Fruit fly (Drosophila melanogaster) whole organism, embryonic: Measurements from ENCODE around the gene pr.

ENCODE experiments used
- Antp ChIP-seq: fragments of 200-800 bp; sonication (Bioruptor generic); optimal IDR thresholded peaks from 3 replicates; lab custom pipeline; 2016; ENCODE audit warnings: missing biosample characterization, missing genetic modification characterization
- CG10321 ChIP-seq: fragments of 200-800 bp; sonication (Bioruptor generic); IDR thresholded peaks from 2 replicates; pipeline ENCODE4 v1.3.6; 2022; ENCODE audit warnings: missing biosample characterization, missing genetic modification characterization
- CG12071 ChIP-seq: fragments of 200-800 bp; sonication (Bioruptor generic); optimal IDR thresholded peaks from 3 replicates; lab custom pipeline; 2018; ENCODE audit warnings: missing biosample characterization, mild to moderate bottlenecking, missing genetic modification characterization
- CG12219 ChIP-seq: fragments of 200-800 bp; sonication (Bioruptor generic); optimal IDR thresholded peaks from 3 replicates; lab custom pipeline; 2018; ENCODE audit warnings: missing biosample characterization, mild to moderate bottlenecking, missing genetic modification characterization
- CG13123 ChIP-seq: fragments of 200-800 bp; sonication (Bioruptor generic); optimal IDR thresholded peaks from 2 replicates; lab custom pipeline; 2016; ENCODE audit warnings: missing biosample characterization, missing genetic modification characterization
- CG14667 ChIP-seq: fragments of 200-800 bp; sonication (Bioruptor generic); IDR thresholded peaks from 2 replicates; pipeline ENCODE4 v1.3.6; 2022; ENCODE audit warnings: missing biosample characterization, missing genetic modification characterization
- CG14965 ChIP-seq: fragments of 200-800 bp; sonication (Bioruptor generic); optimal IDR thresholded peaks from 2 replicates; lab custom pipeline; 2016; ENCODE audit warnings: missing biosample characterization, missing genetic modification characterization, borderline replicate concordance
- CG15601 ChIP-seq: fragments of 200-800 bp; sonication (Bioruptor generic); optimal IDR thresholded peaks from 3 replicates; lab custom pipeline; 2019; ENCODE audit warnings: missing biosample characterization, mild to moderate bottlenecking, missing genetic modification characterization, moderate library complexity
- CG17802 ChIP-seq: fragments of 200-800 bp; sonication (Bioruptor generic); optimal IDR thresholded peaks from 2 replicates; lab custom pipeline; 2018; ENCODE audit warnings: missing biosample characterization, mild to moderate bottlenecking, missing genetic modification characterization, moderate library complexity
- CG18262 ChIP-seq: fragments of 200-800 bp; optimal IDR thresholded peaks from 3 replicates; lab custom pipeline; 2019; ENCODE audit warnings: missing biosample characterization, mild to moderate bottlenecking, missing genetic modification characterization, moderate library complexity
- CG2116 ChIP-seq: fragments of 200-800 bp; sonication (Bioruptor generic); optimal IDR thresholded peaks from 3 replicates; lab custom pipeline; 2018; ENCODE audit warnings: missing biosample characterization, mild to moderate bottlenecking, missing genetic modification characterization
- CG2889 ChIP-seq: fragments of 200-800 bp; sonication (Bioruptor generic); IDR thresholded peaks from 3 replicates; pipeline ENCODE4 v1.3.6; 2022; ENCODE audit warnings: missing biosample characterization, missing genetic modification characterization
- CG30431 ChIP-seq: fragments of 200-800 bp; sonication (Bioruptor generic); optimal IDR thresholded peaks from 2 replicates; lab custom pipeline; 2017; ENCODE audit warnings: missing biosample characterization, missing genetic modification characterization
- CG31441 ChIP-seq: fragments of 200-800 bp; sonication (Bioruptor generic); IDR thresholded peaks from 2 replicates; pipeline ENCODE4 v1.3.6; 2022; ENCODE audit warnings: missing biosample characterization, missing genetic modification characterization
- CG4328 ChIP-seq: fragments of 200-800 bp; sonication (Bioruptor generic); optimal IDR thresholded peaks from 3 replicates; lab custom pipeline; 2017; ENCODE audit warnings: missing biosample characterization, missing genetic modification reagents, missing genetic modification characterization
- CG4707 ChIP-seq: fragments of 200-800 bp; sonication (Bioruptor generic); optimal IDR thresholded peaks from 2 replicates; lab custom pipeline; 2018; ENCODE audit warnings: missing biosample characterization, mild to moderate bottlenecking, missing genetic modification characterization, moderate library complexity
- CG4820 ChIP-seq: fragments of 200-800 bp; sonication (Bioruptor generic); optimal IDR thresholded peaks from 3 replicates; lab custom pipeline; 2016; ENCODE audit warnings: missing biosample characterization, missing genetic modification characterization
- CG6254 ChIP-seq: fragments of 200-800 bp; sonication (Bioruptor generic); optimal IDR thresholded peaks from 3 replicates; lab custom pipeline; 2017; ENCODE audit warnings: mild to moderate bottlenecking, missing biosample characterization, missing genetic modification reagents, missing genetic modification characterization
- CG6689 ChIP-seq: fragments of 200-800 bp; sonication (Bioruptor generic); IDR thresholded peaks from 2 replicates; pipeline ENCODE4 v1.3.6; 2022; ENCODE audit warnings: missing biosample characterization, missing genetic modification characterization
- CG7271 ChIP-seq: fragments of 200-800 bp; sonication (Bioruptor generic); optimal IDR thresholded peaks from 2 replicates; lab custom pipeline; 2018; ENCODE audit warnings: missing biosample characterization, mild to moderate bottlenecking, missing genetic modification characterization, moderate library complexity
- CG8281 ChIP-seq: fragments of 200-800 bp; sonication (Bioruptor generic); optimal IDR thresholded peaks from 2 replicates; lab custom pipeline; 2018; ENCODE audit warnings: missing biosample characterization, mild to moderate bottlenecking, missing genetic modification characterization, moderate library complexity
- CG8359 ChIP-seq: fragments of 200-800 bp; sonication (Bioruptor generic); optimal IDR thresholded peaks from 2 replicates; lab custom pipeline; 2017; ENCODE audit warnings: missing biosample characterization, mild to moderate bottlenecking, missing genetic modification characterization, borderline replicate concordance
- CG8944 ChIP-seq: fragments of 200-800 bp; sonication (Bioruptor generic); optimal IDR thresholded peaks from 3 replicates; lab custom pipeline; 2016; ENCODE audit warnings: missing biosample characterization, missing genetic modification characterization
- D19A ChIP-seq: fragments of 200-800 bp; optimal IDR thresholded peaks from 3 replicates; lab custom pipeline; 2019; ENCODE audit warnings: missing biosample characterization, mild to moderate bottlenecking, missing genetic modification characterization, moderate library complexity
- Dad ChIP-seq: fragments of 200-800 bp; sonication (Bioruptor generic); optimal IDR thresholded peaks from 3 replicates; lab custom pipeline; 2016; ENCODE audit warnings: missing biosample characterization, missing genetic modification characterization
- Dp ChIP-seq: fragments of 200-800 bp; sonication (Bioruptor generic); optimal IDR thresholded peaks from 2 replicates; lab custom pipeline; 2018; ENCODE audit warnings: missing biosample characterization, mild to moderate bottlenecking, missing genetic modification characterization, moderate library complexity
- Drgx ChIP-seq: fragments of 200-800 bp; sonication (Bioruptor generic); IDR thresholded peaks from 2 replicates; pipeline ENCODE4 v1.3.6; 2022; ENCODE audit warnings: missing biosample characterization, missing genetic modification characterization
- ERR ChIP-seq: fragments of 200-800 bp; sonication (Bioruptor generic); optimal IDR thresholded peaks from 2 replicates; lab custom pipeline; 2016; ENCODE audit warnings: missing biosample characterization, missing genetic modification characterization
- MESR4 ChIP-seq: fragments of 200-800 bp; sonication (Bioruptor generic); optimal IDR thresholded peaks from 2 replicates; lab custom pipeline; 2018; ENCODE audit warnings: missing biosample characterization, mild to moderate bottlenecking, missing genetic modification characterization, moderate library complexity
- Max ChIP-seq: fragments of 200-800 bp; sonication (Bioruptor generic); optimal IDR thresholded peaks from 2 replicates; lab custom pipeline; 2016; ENCODE audit warnings: missing biosample characterization, mild to moderate bottlenecking, missing genetic modification characterization
- NFAT ChIP-seq: fragments of 200-800 bp; sonication (Bioruptor generic); IDR thresholded peaks from 2 replicates; pipeline ENCODE4 v1.3.6; 2022; ENCODE audit warnings: missing biosample characterization, missing genetic modification characterization
- NK7.1 ChIP-seq: fragments of 200-800 bp; sonication (Bioruptor generic); optimal IDR thresholded peaks from 3 replicates; lab custom pipeline; 2016; ENCODE audit warnings: missing biosample characterization, missing genetic modification characterization
- Rx ChIP-seq: fragments of 200-800 bp; sonication (Bioruptor generic); IDR thresholded peaks from 2 replicates; pipeline ENCODE4 v1.3.6; 2022; ENCODE audit warnings: missing biosample characterization, missing genetic modification characterization
- TFAM ChIP-seq: fragments of 200-800 bp; sonication (Bioruptor generic); optimal IDR thresholded peaks from 2 replicates; lab custom pipeline; 2017; ENCODE audit warnings: missing biosample characterization, missing genetic modification characterization, inconsistent platforms
- Xrp1 ChIP-seq: fragments of 200-800 bp; sonication (Bioruptor generic); IDR thresholded peaks from 2 replicates; pipeline ENCODE4 v1.3.6; 2022; ENCODE audit warnings: missing biosample characterization, missing genetic modification characterization
- crp ChIP-seq, 2 experiments: fragments of 200-800 bp; sonication (Bioruptor generic); optimal IDR thresholded peaks; 2 replicates in 1 of 2; 3 replicates in 1 of 2; lab custom pipeline; 2017; ENCODE audit warnings: missing biosample characterization in 2 of 2, missing genetic modification characterization in 2 of 2, mild to moderate bottlenecking in 1 of 2, moderate library complexity in 1 of 2
- cwo ChIP-seq: fragments of 200-800 bp; sonication (Bioruptor generic); optimal IDR thresholded peaks from 3 replicates; lab custom pipeline; 2017; ENCODE audit warnings: missing biosample characterization, missing genetic modification characterization, mild to moderate bottlenecking, moderate library complexity, missing genetic modification reagents
- danr ChIP-seq: fragments of 200-800 bp; sonication (Bioruptor generic); IDR thresholded peaks from 2 replicates; pipeline ENCODE4 v1.3.6; 2022; ENCODE audit warnings: missing biosample characterization, missing genetic modification characterization
- eve ChIP-seq, 2 experiments: fragments of >200 bp; optimal IDR thresholded peaks; 2 replicates each; lab custom pipeline; 2017; ENCODE audit warnings: missing biosample characterization in 2 of 2, missing genetic modification characterization in 2 of 2
- fd102C ChIP-seq: fragments of 200-800 bp; sonication (Bioruptor generic); optimal IDR thresholded peaks from 2 replicates; lab custom pipeline; 2018; ENCODE audit warnings: missing biosample characterization, mild to moderate bottlenecking, missing genetic modification characterization, moderate library complexity
- ind ChIP-seq: fragments of 200-800 bp; sonication (Bioruptor generic); optimal IDR thresholded peaks from 3 replicates; lab custom pipeline; 2016; ENCODE audit warnings: missing biosample characterization, missing genetic modification characterization
- insv ChIP-seq, 2 experiments: fragments of 200-800 bp; sonication (Bioruptor generic); optimal IDR thresholded peaks; 3 replicates each; lab custom pipeline; 2016 to 2018; ENCODE audit warnings: missing biosample characterization in 2 of 2, missing genetic modification characterization in 2 of 2
- kay ChIP-seq: fragments of 200-800 bp; sonication (Bioruptor generic); optimal IDR thresholded peaks from 2 replicates; lab custom pipeline; 2016; ENCODE audit warnings: missing biosample characterization, missing genetic modification characterization
- maf-S ChIP-seq: fragments of 200-800 bp; sonication (Bioruptor generic); optimal IDR thresholded peaks from 2 replicates; lab custom pipeline; 2016; ENCODE audit warnings: missing biosample characterization, missing genetic modification characterization
- otp ChIP-seq: fragments of 200-800 bp; sonication (Bioruptor generic); IDR thresholded peaks from 3 replicates; pipeline ENCODE4, ENCODE4 v1.3.6; 2022; ENCODE audit warnings: missing biosample characterization, missing genetic modification characterization
- ro ChIP-seq: fragments of 200-800 bp; sonication (Bioruptor generic); IDR thresholded peaks from 2 replicates; pipeline ENCODE4 v1.3.6; 2022; ENCODE audit warnings: missing biosample characterization, missing genetic modification characterization
- sisA ChIP-seq: fragments of 200-800 bp; sonication (Bioruptor generic); IDR thresholded peaks from 2 replicates; pipeline ENCODE4 v1.3.6; 2022; ENCODE audit warnings: missing biosample characterization, missing genetic modification characterization
- stc ChIP-seq: fragments of 200-800 bp; sonication (Bioruptor generic); IDR thresholded peaks from 2 replicates; pipeline ENCODE4 v1.3.6; 2022; ENCODE audit warnings: missing biosample characterization, missing genetic modification characterization
- tgo ChIP-seq: fragments of 200-800 bp; sonication (Bioruptor generic); IDR thresholded peaks from 3 replicates; pipeline ENCODE4 v1.3.6; 2022; ENCODE audit warnings: missing biosample characterization, missing genetic modification characterization
- z ChIP-seq: fragments of 200-800 bp; sonication (Bioruptor generic); IDR thresholded peaks from 3 replicates; pipeline ENCODE4 v1.3.6; 2022; ENCODE audit warnings: missing biosample characterization, missing genetic modification characterization

pr gene

DNA sequence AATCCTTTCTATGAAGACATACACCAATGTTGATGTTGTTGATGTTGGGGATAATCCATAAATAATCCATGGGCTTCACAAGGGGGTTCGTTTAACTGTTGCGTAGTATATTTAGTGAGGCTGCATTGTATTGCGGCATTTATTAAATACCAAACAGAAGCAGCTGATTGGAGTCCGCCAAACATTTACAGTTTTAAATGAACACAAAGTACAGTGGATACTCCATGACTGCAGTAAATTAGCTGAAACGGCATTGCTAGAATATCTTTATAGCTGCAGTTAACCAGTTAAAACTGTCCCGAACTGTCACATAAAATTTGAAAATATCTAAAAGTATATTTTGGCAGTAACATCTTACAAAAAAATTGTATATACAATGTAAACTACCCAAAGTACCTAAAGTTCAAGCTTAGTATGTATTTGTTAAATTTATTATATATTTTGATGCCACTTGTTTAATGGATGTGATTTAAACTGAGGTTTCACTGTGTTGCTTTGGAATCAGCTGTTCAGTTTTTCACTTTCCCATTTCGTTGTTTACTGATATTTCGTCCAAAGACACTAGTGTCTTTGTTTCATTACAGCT lies 15.9 kb upstream of the pr start, which contains the start of the genes CG10747 and Pyroxd1 (continued):
- peak; percentile 94 for TF ChIP-seq NFAT (GFP tag; lab: Robert Waterston, UW)
- peak in 1 of 2 experiments; percentile 83 for TF ChIP-seq insv (GFP tag; optimal IDR thresholded peaks at IDR 0.05; lab: Kevin White, UChicago)
- TF ChIP-seq stc: peak; percentile 95
- TF ChIP-seq z (GFP tag; lab: Robert Waterston, UW): no peak
- peak; percentile 94 for TF ChIP-seq CG8944 (GFP tag; lab: Kevin White, UChicago)
- TF ChIP-seq Dp (GFP tag; lab: Kevin White, UChicago): peak; percentile 86
- peak; percentile 96 for TF ChIP-seq CG12219
- TF ChIP-seq eve (GFP tag; optimal IDR thresholded peaks at IDR 0.05; lab: Kevin White, UChicago): no peak
- TF ChIP-seq cwo (GFP tag; lab: Kevin White, UChicago): peak; percentile 91
- TF ChIP-seq CG4820: peak; percentile 96
- TF ChIP-seq tgo (GFP tag; lab: Robert Waterston, UW): peak; percentile 98
- TF ChIP-seq CG15601 (tag; lab: Kevin White, UChicago): peak; percentile 93
- TF ChIP-seq CG8359 (GFP tag; lab: Kevin White, UChicago): peak; percentile 80
- peak; percentile 84 for TF ChIP-seq CG2116
- TF ChIP-seq CG13123 (GFP tag; lab: Kevin White, UChicago): peak; percentile 94
- TF ChIP-seq CG31441 (GFP tag; lab: Robert Waterston, UW): peak; percentile 94
- TF ChIP-seq CG8281 (tag; lab: Kevin White, UChicago): peak; percentile 87
- TF ChIP-seq kay (GFP tag; lab: Kevin White, UChicago): peak; percentile 93
- peak; percentile 95 for TF ChIP-seq Xrp1 (GFP tag; lab: Robert Waterston, UW)
- TF ChIP-seq CG17802 (tag; lab: Kevin White, UChicago): peak; percentile 69
- TF ChIP-seq fd102C: peak; percentile 40
- peak; percentile 87 for TF ChIP-seq Rx (GFP tag; lab: Robert Waterston, UW)
- peak; percentile 97 for TF ChIP-seq CG6689
- TF ChIP-seq D19A (tag; lab: Kevin White, UChicago): peak; percentile 90
- TF ChIP-seq CG18262 (tag; lab: Kevin White, UChicago): peak; percentile 96
- peak; percentile 92 for TF ChIP-seq CG2889 (GFP tag; lab: Robert Waterston, UW)
- TF ChIP-seq NK7.1 (GFP tag; lab: Kevin White, UChicago): peak; percentile 90
- TF ChIP-seq Drgx: peak; percentile 98
- TF ChIP-seq crp (GFP tag; optimal IDR thresholded peaks at IDR 0.05; lab: Kevin White, UChicago): peak; percentile 88 to 96
- peak; percentile 97 for TF ChIP-seq ind (GFP tag; lab: Kevin White, UChicago)
- peak; percentile 56 for TF ChIP-seq TFAM (GFP tag; lab: Kevin White, UChicago)
- peak; percentile 94 for TF ChIP-seq CG14667 (GFP tag; lab: Robert Waterston, UW)
- peak; percentile 78 for TF ChIP-seq CG10321 (GFP tag; lab: Robert Waterston, UW)
- TF ChIP-seq ERR (GFP tag; lab: Kevin White, UChicago): peak; percentile 81
- peak; percentile 94 for TF ChIP-seq CG30431 (GFP tag; lab: Kevin White, UChicago)
- TF ChIP-seq CG4707 (GFP tag; lab: Kevin White, UChicago): peak; percentile 85
- TF ChIP-seq otp (GFP tag; lab: Robert Waterston, UW): peak; percentile 84
- peak; percentile 80 for TF ChIP-seq MESR4 (GFP tag; lab: Kevin White, UChicago)
- peak; percentile 93 for TF ChIP-seq maf-S (GFP tag; lab: Kevin White, UChicago)
- TF ChIP-seq CG4328: peak; percentile 92
- TF ChIP-seq CG14965 (GFP tag; lab: Kevin White, UChicago): peak; percentile 62
- peak; percentile 86 for TF ChIP-seq CG6254
- peak; percentile 93 for TF ChIP-seq danr (GFP tag; lab: Robert Waterston, UW)
- TF ChIP-seq Dad (GFP tag; lab: Kevin White, UChicago): peak; percentile 91
- peak; percentile 90 for TF ChIP-seq CG12071 (GFP tag; lab: Kevin White, UChicago)
- TF ChIP-seq CG7271 (tag; lab: Kevin White, UChicago): peak; percentile 77
- TF ChIP-seq sisA (GFP tag; lab: Robert Waterston, UW): peak; percentile 96
- peak; percentile 94 for TF ChIP-seq Antp (GFP tag; lab: Kevin White, UChicago)
- peak; percentile 92 for TF ChIP-seq ro (GFP tag; lab: Robert Waterston, UW)
- TF ChIP-seq Max (GFP tag; lab: Kevin White, UChicago): peak; percentile 97
